Fruit fly (Drosophila melanogaster) whole organism, embryonic: ENCODE data around the gene CG5853.
A peak's percentile ranks its signal among the peaks of the same experiment; 100 is the strongest.

Experiments used
- Atf6 ChIP-seq: fragments of 200-800 bp; sonication (Bioruptor generic); IDR thresholded peaks from 2 replicates; pipeline ENCODE4 v1.3.6; 2022; ENCODE audit warnings: missing biosample characterization, missing genetic modification characterization
- Blimp-1 ChIP-seq: fragments of 200-800 bp; sonication (Bioruptor generic); optimal IDR thresholded peaks from 3 replicates; lab custom pipeline; 2018; ENCODE audit warnings: missing biosample characterization, missing genetic modification characterization, mild to moderate bottlenecking, moderate library complexity, missing genetic modification reagents
- CG10267 ChIP-seq: fragments of 200-800 bp; sonication (Bioruptor generic); optimal IDR thresholded peaks from 2 replicates; lab custom pipeline; 2018; ENCODE audit warnings: missing biosample characterization, mild to moderate bottlenecking, missing genetic modification characterization, moderate library complexity
- CG10462 ChIP-seq: fragments of 200-800 bp; sonication (Bioruptor generic); optimal IDR thresholded peaks from 2 replicates; lab custom pipeline; 2016; ENCODE audit warnings: missing biosample characterization, missing genetic modification characterization
- CG10565 ChIP-seq: fragments of 200-800 bp; sonication (Bioruptor generic); optimal IDR thresholded peaks from 3 replicates; lab custom pipeline; 2016; ENCODE audit warnings: missing biosample characterization, mild to moderate bottlenecking, missing genetic modification characterization
- CG12391 ChIP-seq: fragments of 200-800 bp; sonication (Bioruptor generic); optimal IDR thresholded peaks from 3 replicates; lab custom pipeline; 2018; ENCODE audit warnings: missing biosample characterization, mild to moderate bottlenecking, missing genetic modification characterization, moderate library complexity
- CG14441 ChIP-seq: fragments of 200-800 bp; sonication (Bioruptor generic); IDR thresholded peaks from 2 replicates; pipeline ENCODE4 v1.3.6; 2022; ENCODE audit warnings: missing biosample characterization, missing genetic modification characterization
- CG15696 ChIP-seq: fragments of 200-800 bp; sonication (Bioruptor generic); optimal IDR thresholded peaks from 2 replicates; lab custom pipeline; 2019; ENCODE audit warnings: missing biosample characterization, mild to moderate bottlenecking, missing genetic modification characterization, moderate library complexity
- CG16813 ChIP-seq: fragments of 200-800 bp; sonication (Bioruptor generic); IDR thresholded peaks from 3 replicates; pipeline ENCODE4 v1.3.6; 2022; ENCODE audit warnings: missing biosample characterization, missing genetic modification characterization; ENCODE audit not compliant: partially characterized antibody
- CG17385 ChIP-seq: fragments of 200-800 bp; sonication (Bioruptor generic); optimal IDR thresholded peaks from 3 replicates; lab custom pipeline; 2018; ENCODE audit warnings: missing biosample characterization, mild to moderate bottlenecking, missing genetic modification characterization
- CG1832 ChIP-seq: fragments of 200-800 bp; sonication (Bioruptor generic); optimal IDR thresholded peaks from 2 replicates; lab custom pipeline; 2017; ENCODE audit warnings: missing biosample characterization, mild to moderate bottlenecking, missing genetic modification characterization, inconsistent platforms
- CG2116 ChIP-seq: fragments of 200-800 bp; sonication (Bioruptor generic); optimal IDR thresholded peaks from 3 replicates; lab custom pipeline; 2018; ENCODE audit warnings: missing biosample characterization, mild to moderate bottlenecking, missing genetic modification characterization
- CG34224 ChIP-seq: fragments of 200-800 bp; sonication (Bioruptor generic); IDR thresholded peaks from 3 replicates; pipeline ENCODE4 v1.3.6; 2022; ENCODE audit warnings: missing biosample characterization, missing genetic modification characterization; ENCODE audit not compliant: partially characterized antibody
- CG3995 ChIP-seq: fragments of 200-800 bp; sonication (Bioruptor generic); optimal IDR thresholded peaks from 3 replicates; lab custom pipeline; 2016; ENCODE audit warnings: missing biosample characterization, missing genetic modification characterization
- CG43689 ChIP-seq: fragments of 200-800 bp; sonication (Bioruptor generic); IDR thresholded peaks from 2 replicates; pipeline ENCODE4 v1.3.6; 2022; ENCODE audit warnings: missing biosample characterization, missing genetic modification characterization
- CG6813 ChIP-seq: fragments of 200-800 bp; sonication (Bioruptor generic); optimal IDR thresholded peaks from 2 replicates; lab custom pipeline; 2017; ENCODE audit warnings: missing biosample characterization, missing genetic modification characterization, mild to moderate bottlenecking, moderate library complexity, missing genetic modification reagents
- CG8388 ChIP-seq: fragments of 200-800 bp; sonication (Bioruptor generic); optimal IDR thresholded peaks from 2 replicates; lab custom pipeline; 2019; ENCODE audit warnings: missing biosample characterization, mild to moderate bottlenecking, missing genetic modification characterization, moderate library complexity
- CkIIα-i1 ChIP-seq: fragments of 200-800 bp; sonication (Bioruptor generic); IDR thresholded peaks from 2 replicates; pipeline ENCODE4 v1.3.6; 2022; ENCODE audit warnings: missing biosample characterization, missing genetic modification characterization
- Dad ChIP-seq: fragments of 200-800 bp; sonication (Bioruptor generic); optimal IDR thresholded peaks from 3 replicates; lab custom pipeline; 2016; ENCODE audit warnings: missing biosample characterization, missing genetic modification characterization
- E2f2 ChIP-seq: fragments of 200-800 bp; sonication (Bioruptor generic); IDR thresholded peaks from 2 replicates; pipeline ENCODE4 v1.3.6; 2022; ENCODE audit warnings: missing biosample characterization, missing genetic modification characterization
- Ets65A ChIP-seq: fragments of 200-800 bp; sonication (Bioruptor generic); peaks from one replicate; lab custom pipeline; 2016; ENCODE audit warnings: missing biosample characterization, missing genetic modification characterization
- Hand ChIP-seq: fragments of 200-800 bp; sonication (Bioruptor generic); optimal IDR thresholded peaks from 2 replicates; lab custom pipeline; 2017; ENCODE audit warnings: mild to moderate bottlenecking, missing biosample characterization, missing genetic modification reagents, missing genetic modification characterization
- Hey ChIP-seq: fragments of 200-800 bp; sonication (Bioruptor generic); optimal IDR thresholded peaks from 3 replicates; lab custom pipeline; 2018; ENCODE audit warnings: missing biosample characterization, mild to moderate bottlenecking, missing genetic modification characterization
- Med ChIP-seq: fragments of 200-800 bp; sonication (Bioruptor generic); peaks from one replicate; lab custom pipeline; 2016; ENCODE audit warnings: missing biosample characterization, missing genetic modification characterization, mild to moderate bottlenecking, inconsistent platforms, moderate library complexity
- Oaz ChIP-seq: fragments of 200-800 bp; sonication (Bioruptor generic); IDR thresholded peaks from 2 replicates; pipeline ENCODE4 v1.3.6; 2022; ENCODE audit warnings: missing biosample characterization, missing genetic modification characterization
- Sin3A ChIP-seq: fragments of >200 bp; optimal IDR thresholded peaks from 2 replicates; lab custom pipeline; 2018
- Xrp1 ChIP-seq: fragments of 200-800 bp; sonication (Bioruptor generic); IDR thresholded peaks from 2 replicates; pipeline ENCODE4 v1.3.6; 2022; ENCODE audit warnings: missing biosample characterization, missing genetic modification characterization
- al ChIP-seq: fragments of 200-800 bp; sonication (Bioruptor generic); IDR thresholded peaks from 2 replicates; pipeline ENCODE4 v1.3.6; 2022; ENCODE audit warnings: missing biosample characterization, missing genetic modification characterization
- amos ChIP-seq: fragments of 200-800 bp; sonication (Bioruptor generic); IDR thresholded peaks from 2 replicates; pipeline ENCODE4 v1.3.6; 2022; ENCODE audit warnings: missing biosample characterization, missing genetic modification characterization; ENCODE audit not compliant: partially characterized antibody
- aop ChIP-seq: fragments of 200-800 bp; sonication (Bioruptor generic); IDR thresholded peaks from 2 replicates; pipeline ENCODE4 v1.3.6; 2022; ENCODE audit warnings: missing biosample characterization, missing genetic modification characterization
- ara ChIP-seq: fragments of 200-800 bp; sonication (Bioruptor generic); IDR thresholded peaks from 2 replicates; pipeline ENCODE4 v1.3.6; 2022; ENCODE audit warnings: missing biosample characterization, missing genetic modification characterization
- bcd ChIP-seq: fragments of 200-800 bp; sonication (Bioruptor generic); optimal IDR thresholded peaks from 2 replicates; lab custom pipeline; 2017; ENCODE audit warnings: missing biosample characterization, mild to moderate bottlenecking, missing genetic modification characterization
- dm ChIP-seq: fragments of 200-800 bp; sonication (Bioruptor generic); optimal IDR thresholded peaks from 3 replicates; lab custom pipeline; 2016; ENCODE audit warnings: missing biosample characterization, missing genetic modification characterization
- dmrt99B ChIP-seq: fragments of 200-800 bp; sonication (Bioruptor generic); optimal IDR thresholded peaks from 2 replicates; lab custom pipeline; 2018; ENCODE audit warnings: missing biosample characterization, mild to moderate bottlenecking, missing genetic modification characterization, moderate library complexity
- en ChIP-seq: fragments of 200-800 bp; sonication (Bioruptor generic); optimal IDR thresholded peaks from 2 replicates; lab custom pipeline; 2016; ENCODE audit warnings: missing biosample characterization, missing genetic modification characterization
- fd102C ChIP-seq: fragments of 200-800 bp; sonication (Bioruptor generic); optimal IDR thresholded peaks from 2 replicates; lab custom pipeline; 2018; ENCODE audit warnings: missing biosample characterization, mild to moderate bottlenecking, missing genetic modification characterization, moderate library complexity
- gce ChIP-seq: fragments of 200-800 bp; sonication (Bioruptor generic); IDR thresholded peaks from 3 replicates; pipeline ENCODE4 v1.3.6; 2022; ENCODE audit warnings: missing biosample characterization, missing genetic modification characterization
- insv ChIP-seq, 2 experiments: fragments of 200-800 bp; sonication (Bioruptor generic); optimal IDR thresholded peaks; 3 replicates each; lab custom pipeline; 2016 to 2018; ENCODE audit warnings: missing biosample characterization in 2 of 2, missing genetic modification characterization in 2 of 2
- kah ChIP-seq: fragments of 200-800 bp; sonication (Bioruptor generic); optimal IDR thresholded peaks from 2 replicates; lab custom pipeline; 2018; ENCODE audit warnings: missing biosample characterization, mild to moderate bottlenecking, missing genetic modification characterization
- maf-S ChIP-seq: fragments of 200-800 bp; sonication (Bioruptor generic); optimal IDR thresholded peaks from 2 replicates; lab custom pipeline; 2016; ENCODE audit warnings: missing biosample characterization, missing genetic modification characterization
- nau ChIP-seq: fragments of 200-800 bp; sonication (Bioruptor generic); optimal IDR thresholded peaks from 3 replicates; lab custom pipeline; 2017; ENCODE audit warnings: missing biosample characterization, mild to moderate bottlenecking, missing genetic modification characterization, missing genetic modification reagents
- nerfin-2 ChIP-seq: fragments of 200-800 bp; sonication (Bioruptor generic); IDR thresholded peaks from 2 replicates; pipeline ENCODE4 v1.3.6; 2022; ENCODE audit warnings: missing biosample characterization, missing genetic modification characterization; ENCODE audit not compliant: partially characterized antibody
- pho ChIP-seq: fragments of 200-800 bp; sonication (Bioruptor generic); optimal IDR thresholded peaks from 2 replicates; lab custom pipeline; 2016; ENCODE audit warnings: missing biosample characterization, missing genetic modification characterization
- scrt ChIP-seq: fragments of 200-800 bp; sonication (Bioruptor generic); optimal IDR thresholded peaks from 2 replicates; lab custom pipeline; 2018; ENCODE audit warnings: missing biosample characterization, mild to moderate bottlenecking, missing genetic modification characterization, moderate library complexity
- tgo ChIP-seq: fragments of 200-800 bp; sonication (Bioruptor generic); IDR thresholded peaks from 3 replicates; pipeline ENCODE4 v1.3.6; 2022; ENCODE audit warnings: missing biosample characterization, missing genetic modification characterization
- tio ChIP-seq: fragments of 200-800 bp; sonication (Bioruptor generic); optimal IDR thresholded peaks from 2 replicates; lab custom pipeline; 2017; ENCODE audit warnings: missing biosample characterization, missing genetic modification characterization, inconsistent platforms
- trem ChIP-seq: fragments of 200-800 bp; optimal IDR thresholded peaks from 3 replicates; lab custom pipeline; 2019; ENCODE audit warnings: missing biosample characterization, mild to moderate bottlenecking, missing genetic modification characterization, moderate library complexity
- tup ChIP-seq: fragments of 200-800 bp; sonication (Bioruptor generic); optimal IDR thresholded peaks from 2 replicates; lab custom pipeline; 2016; ENCODE audit warnings: missing biosample characterization, mild to moderate bottlenecking, missing genetic modification characterization, moderate library complexity
- tx ChIP-seq: fragments of 200-800 bp; sonication (Bioruptor generic); optimal IDR thresholded peaks from 2 replicates; lab custom pipeline; 2016; ENCODE audit warnings: missing biosample characterization, missing genetic modification characterization

CG5853 gene

dm6 chr2L:9986402-9987350 lies 39.2 kb upstream of the CG5853 start (continued):
- TF ChIP-seq Atf6 (GFP tag; lab: Robert Waterston, UW) (no peak), gce (peak; percentile 77; the same call in 2 of the 3 replicates), Oaz (GFP tag; lab: Robert Waterston, UW) (no peak), CG2116 (GFP tag; lab: Kevin White, UChicago) (no peak), Hey (tag; lab: Kevin White, UChicago) (no peak), CG10462 (GFP tag; lab: Kevin White, UChicago) (no peak), pho (GFP tag; lab: Kevin White, UChicago) (no peak), tgo (GFP tag; lab: Robert Waterston, UW) (peak; percentile 50), Hand (no peak), nau (GFP tag; lab: Kevin White, UChicago) (no peak), Blimp-1 (GFP tag; lab: Kevin White, UChicago) (peak; percentile 78), E2f2 (GFP tag; lab: Robert Waterston, UW) (no peak), CG43689 (GFP tag; lab: Robert Waterston, UW) (0 out of 2 replicates have a peak, but pooled peaks have one; percentile 4), CkIIα-i1 (no peak), CG34224 (no peak), CG12391 (tag; lab: Kevin White, UChicago) (peak; percentile 48), scrt (GFP tag; lab: Kevin White, UChicago) (no peak), CG17385 (GFP tag; lab: Kevin White, UChicago) (peak; percentile 28), CG10267 (tag; lab: Kevin White, UChicago) (peak; percentile 36), trem (tag; lab: Kevin White, UChicago) (peak; percentile 27), Sin3A (lab: Kevin White, UChicago) (no peak), insv (GFP tag; optimal IDR thresholded peaks at IDR 0.05; lab: Kevin White, UChicago) (no peak), tup (no peak), CG8388 (GFP tag; lab: Kevin White, UChicago) (peak; percentile 50), kah (no peak), tx (GFP tag; lab: Kevin White, UChicago) (no peak), dm (GFP tag; lab: Kevin White, UChicago) (no peak), Med (GFP tag; lab: Kevin White, UChicago) (peak; percentile 92), al (GFP tag; lab: Robert Waterston, UW) (no peak), CG10565 (GFP tag; lab: Kevin White, UChicago) (no peak), fd102C (GFP tag; lab: Kevin White, UChicago) (no peak), Dad (GFP tag; lab: Kevin White, UChicago) (no peak), tio (GFP tag; lab: Kevin White, UChicago) (no peak), dmrt99B (tag; lab: Kevin White, UChicago) (peak; percentile 71), CG1832 (GFP tag; lab: Kevin White, UChicago) (no peak), CG3995 (GFP tag; lab: Kevin White, UChicago) (no peak), Ets65A (peak; percentile 95), aop (GFP tag; lab: Robert Waterston, UW) (no peak), amos (GFP tag; lab: Robert Waterston, UW) (no peak), en (GFP tag; lab: Kevin White, UChicago) (no peak), CG14441 (GFP tag; lab: Robert Waterston, UW) (peak; percentile 64), CG6813 (GFP tag; lab: Kevin White, UChicago) (peak; percentile 55), ara (GFP tag; lab: Robert Waterston, UW) (peak; percentile 74), nerfin-2 (GFP tag; lab: Robert Waterston, UW) (no peak), CG15696 (tag; lab: Kevin White, UChicago) (no peak), maf-S (GFP tag; lab: Kevin White, UChicago) (no peak), Xrp1 (GFP tag; lab: Robert Waterston, UW) (peak; percentile 85), CG16813 (GFP tag; lab: Robert Waterston, UW) (no peak), bcd (GFP tag; lab: Kevin White, UChicago) (peak; percentile 47)
